Worm (Caenorhabditis elegans) whole organism, early embryonic: Measurements from ENCODE around the gene T07D1.3.
A peak's percentile ranks its signal among the peaks of the same experiment; 100 is the strongest.

Source experiments
- B0310.2 ChIP-seq: sonication (generic microtip); optimal IDR thresholded peaks from 2 replicates; lab custom pipeline; 2016; ENCODE audit warnings: mild to moderate bottlenecking, missing genetic modification characterization, missing compliant biosample characterization
- F13C5.2 ChIP-seq: sonication (generic microtip); optimal IDR thresholded peaks from 2 replicates; lab custom pipeline; 2017; ENCODE audit warnings: mild to moderate bottlenecking, missing genetic modification characterization, inconsistent platforms, missing compliant biosample characterization
- aly-1 ChIP-seq: sonication (generic microtip); optimal IDR thresholded peaks from 2 replicates; lab custom pipeline; 2016; ENCODE audit warnings: missing genetic modification characterization, missing compliant biosample characterization
- ama-1 ChIP-seq: fragments of 150-350 bp; optimal IDR thresholded peaks from 2 replicates; lab custom pipeline; 2014
- ceh-13 ChIP-seq: fragments of 200-800 bp; sonication (Bioruptor generic); optimal IDR thresholded peaks from 2 replicates; lab custom pipeline; 2018; ENCODE audit warnings: mild to moderate bottlenecking, missing genetic modification characterization, missing compliant biosample characterization
- ceh-36 ChIP-seq: sonication (generic microtip); optimal IDR thresholded peaks from 2 replicates; lab custom pipeline; 2016; ENCODE audit warnings: missing genetic modification characterization, inconsistent platforms, missing compliant biosample characterization
- ets-7 ChIP-seq: sonication (generic microtip); optimal IDR thresholded peaks from 2 replicates; lab custom pipeline; 2016; ENCODE audit warnings: missing genotype, missing genetic modification characterization, missing compliant biosample characterization
- flt-1 ChIP-seq: fragments of 200-800 bp; sonication (Bioruptor generic); IDR thresholded peaks from 2 replicates; pipeline ENCODE4 v1.3.6; 2022; ENCODE audit warnings: missing genetic modification characterization, missing compliant biosample characterization
- hmbx-1 ChIP-seq: sonication (generic microtip); optimal IDR thresholded peaks from 2 replicates; lab custom pipeline; 2016; ENCODE audit warnings: mild to moderate bottlenecking, missing genetic modification characterization, missing compliant biosample characterization
- hmg-4 ChIP-seq: fragments of 200-800 bp; sonication (Bioruptor generic); optimal IDR thresholded peaks from 2 replicates; lab custom pipeline; 2018; ENCODE audit warnings: mild to moderate bottlenecking, missing genetic modification characterization, missing compliant biosample characterization
- hnd-1 ChIP-seq: sonication (generic microtip); optimal IDR thresholded peaks from 2 replicates; lab custom pipeline; 2016; ENCODE audit warnings: missing genetic modification characterization, missing compliant biosample characterization
- pes-1 ChIP-seq: fragments of 200-800 bp; sonication (Bioruptor generic); IDR thresholded peaks from 2 replicates; pipeline ENCODE4 v1.3.6; 2022; ENCODE audit warnings: missing genetic modification reagents, missing genetic modification characterization, missing compliant biosample characterization
- scrt-1 ChIP-seq: fragments of 200-800 bp; sonication (Bioruptor generic); IDR thresholded peaks from 2 replicates; pipeline ENCODE4 v1.3.6; 2022; ENCODE audit warnings: missing genetic modification characterization, missing compliant biosample characterization
- sea-1 ChIP-seq: fragments of 200-800 bp; sonication (Bioruptor generic); conservative IDR thresholded peaks from 2 replicates; pipeline ENCODE4 v1.3.6; 2022; ENCODE audit warnings: missing genetic modification characterization, missing compliant biosample characterization
- tbx-11 ChIP-seq: fragments of 200-800 bp; sonication (Bioruptor generic); IDR thresholded peaks from 2 replicates; pipeline ENCODE4 v1.3.6; 2022; ENCODE audit warnings: missing genetic modification characterization, missing compliant biosample characterization
- tbx-37 ChIP-seq: fragments of 200-800 bp; sonication (Bioruptor generic); conservative IDR thresholded peaks from 2 replicates; pipeline ENCODE4 v1.3.6; 2022; ENCODE audit warnings: missing genetic modification reagents, missing genetic modification characterization, missing compliant biosample characterization
- tra-4 ChIP-seq: sonication (generic microtip); optimal IDR thresholded peaks from 2 replicates; lab custom pipeline; 2017; ENCODE audit warnings: missing genetic modification characterization, missing compliant biosample characterization

The T07D1.3 gene

DNA sequence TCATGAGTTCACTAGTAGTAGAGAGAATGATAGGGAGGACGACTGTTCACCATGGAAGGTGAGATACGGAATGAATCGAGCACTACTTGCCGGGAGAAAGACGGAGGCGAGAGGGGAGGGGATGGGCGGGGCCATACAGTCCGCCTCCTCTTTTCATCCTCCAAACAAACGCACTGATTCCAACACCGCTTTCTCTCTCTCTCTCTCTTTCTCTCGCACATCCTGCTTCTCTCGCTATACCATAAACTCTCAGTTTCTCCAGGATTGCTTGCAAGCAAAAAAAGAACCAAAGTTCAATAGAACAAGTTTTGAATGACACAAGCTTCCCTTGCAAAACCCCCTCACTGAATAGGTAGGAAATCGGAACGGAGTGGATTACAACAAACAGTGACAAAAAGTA, 7.9 kb downstream of the T07D1.3 start:
- TF ChIP-seq sea-1 (no peak), tbx-11 (GFP tag; lab: Robert Waterston, UW) (no peak)

DNA sequence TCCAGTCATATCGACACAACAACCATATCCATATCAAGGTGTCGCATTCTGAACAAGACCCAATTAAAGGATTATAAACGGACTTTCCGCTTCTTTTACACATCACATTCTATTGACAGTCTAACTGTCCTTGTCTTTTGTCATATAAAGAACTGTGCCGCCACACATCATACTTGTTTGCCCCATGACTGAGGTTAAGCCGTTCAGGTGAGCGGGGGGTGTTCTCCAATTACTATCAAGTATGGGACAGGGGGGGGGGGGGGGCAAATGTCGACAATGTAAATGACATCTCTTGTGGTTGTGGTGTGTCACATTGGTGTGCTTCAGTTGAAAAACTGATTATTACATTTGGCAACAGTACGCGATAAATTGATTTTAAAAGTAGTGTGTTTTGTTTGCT, 9.4 kb downstream of the T07D1.3 start:
- TF ChIP-seq B0310.2 (tag; lab: Kevin White, UChicago): peak; percentile 41
- TF ChIP-seq hmbx-1 (tag; lab: Kevin White, UChicago): no peak

DNA sequence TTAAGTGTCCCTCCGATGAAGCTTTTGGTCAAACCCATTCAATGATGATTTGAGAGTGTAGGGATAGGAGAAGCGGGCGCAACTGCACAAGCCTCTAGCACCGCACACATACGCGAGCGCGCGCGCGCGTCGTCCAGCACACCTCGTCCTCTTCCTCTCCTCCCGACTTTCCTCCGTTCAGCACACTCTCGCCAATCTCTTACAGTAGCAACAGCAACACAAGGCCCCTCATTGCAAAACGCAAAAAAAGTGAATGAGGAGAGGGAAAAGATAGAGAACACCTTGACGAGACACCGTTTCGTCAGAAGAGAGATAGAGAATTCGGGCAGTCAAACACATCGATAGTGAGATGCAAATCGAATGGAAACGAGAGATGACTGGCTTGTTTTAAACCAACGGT, 10.7 kb downstream of the T07D1.3 start:
- TF ChIP-seq tra-4 (tag; lab: Kevin White, UChicago): no peak
- TF ChIP-seq aly-1 (tag; lab: Kevin White, UChicago): peak; percentile 15
- peak; percentile 6 for TF ChIP-seq B0310.2 (tag; lab: Kevin White, UChicago)
- no peak for TF ChIP-seq F13C5.2
- no peak for TF ChIP-seq hmbx-1 (tag; lab: Kevin White, UChicago)
- TF ChIP-seq tbx-11 (GFP tag; lab: Robert Waterston, UW): no peak
- TF ChIP-seq scrt-1 (GFP tag; lab: Robert Waterston, UW): 0 out of 2 replicates have a peak, but pooled peaks have one; percentile 26
- no peak for TF ChIP-seq tbx-37 (GFP tag; lab: Robert Waterston, UW)
- no peak for TF ChIP-seq pes-1 (GFP tag; lab: Robert Waterston, UW)
- TF ChIP-seq hmg-4 (GFP tag; lab: Kevin White, UChicago): peak; percentile 91
- no peak for TF ChIP-seq ets-7 (tag; lab: Kevin White, UChicago)
- no peak for TF ChIP-seq sea-1

DNA sequence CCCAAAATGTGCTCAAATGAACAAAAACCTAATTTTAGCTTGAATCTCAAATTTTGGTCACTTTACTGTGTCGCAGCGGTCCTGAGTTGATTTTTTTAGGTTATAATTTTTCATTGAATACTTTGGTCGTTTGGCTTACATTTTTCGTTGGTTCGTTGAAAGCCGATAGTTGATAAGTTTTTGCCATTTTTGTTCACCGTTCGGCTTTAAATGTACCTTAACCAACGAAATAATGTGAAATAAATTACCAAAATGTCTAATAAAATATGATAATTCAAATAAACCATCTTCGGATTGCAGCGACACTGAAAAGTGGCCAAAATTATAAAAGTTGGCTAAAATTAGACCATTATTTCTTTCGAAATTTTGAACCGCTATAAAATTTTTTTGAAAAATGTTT, 12.9 kb downstream of the T07D1.3 start:
- no peak for TF ChIP-seq ceh-13 (GFP tag; lab: Kevin White, UChicago)

DNA sequence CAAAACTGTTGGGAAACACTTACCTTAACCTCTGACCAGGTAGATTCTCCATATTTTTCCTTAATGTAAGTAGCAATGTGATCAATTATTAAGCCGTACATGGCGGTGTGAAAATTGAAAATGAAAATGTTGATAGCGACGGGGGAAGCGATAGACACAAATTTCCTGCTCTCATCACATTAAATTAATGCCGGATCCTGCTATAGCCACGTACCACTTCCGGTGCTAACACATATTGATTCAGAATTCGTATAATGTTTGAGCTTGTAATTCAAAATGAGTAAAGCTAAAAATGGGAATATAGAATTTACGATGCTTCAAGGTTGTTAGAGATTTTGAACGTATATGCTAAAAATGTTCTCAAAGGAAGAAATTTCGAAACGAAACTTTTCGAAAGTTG, 15.8 kb downstream of the T07D1.3 start, which contains the start of gene gcy-31:
Gene gcy-31, minus strand, starts transcription at position 101 of the 400 bp plus-strand sequence.
- no peak for TF ChIP-seq hnd-1 (tag; lab: Kevin White, UChicago)
- TF ChIP-seq B0310.2 (tag; lab: Kevin White, UChicago): no peak
- TF ChIP-seq ceh-36: no peak
- TF ChIP-seq tra-4 (tag; lab: Kevin White, UChicago): no peak
- no peak for TF ChIP-seq ama-1 (lab: Kevin White, UChicago)
- no peak for TF ChIP-seq ets-7 (tag; lab: Kevin White, UChicago)
- no peak for TF ChIP-seq sea-1
- no peak for TF ChIP-seq F13C5.2
- no peak for TF ChIP-seq tbx-37 (GFP tag; lab: Robert Waterston, UW)
- TF ChIP-seq scrt-1 (GFP tag; lab: Robert Waterston, UW): no peak
- no peak for TF ChIP-seq hmbx-1 (tag; lab: Kevin White, UChicago)
- no peak for TF ChIP-seq hmg-4 (GFP tag; lab: Kevin White, UChicago)
- no peak for TF ChIP-seq pes-1 (GFP tag; lab: Robert Waterston, UW)
- no peak for TF ChIP-seq tbx-11 (GFP tag; lab: Robert Waterston, UW)
- no peak for TF ChIP-seq aly-1 (tag; lab: Kevin White, UChicago)
- no peak for TF ChIP-seq ceh-13 (GFP tag; lab: Kevin White, UChicago)
- TF ChIP-seq flt-1: no peak

DNA sequence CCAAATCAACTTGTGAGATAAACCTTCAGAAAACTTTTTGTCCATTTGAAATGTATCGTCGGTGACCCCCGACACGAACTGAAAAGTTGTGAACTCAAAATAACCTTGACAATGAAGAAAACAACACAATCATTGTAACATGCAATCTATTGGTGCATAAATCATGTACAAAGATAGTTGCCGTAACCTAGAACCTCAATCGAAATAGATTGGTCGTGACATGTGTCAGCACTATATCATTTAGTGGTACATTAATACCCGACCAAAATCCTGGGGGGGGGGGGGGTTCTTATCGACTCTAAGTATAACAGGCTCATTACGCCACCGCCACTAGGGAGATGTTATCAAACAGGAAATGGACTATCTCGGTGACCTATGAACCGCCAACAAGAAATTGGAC, 16.3 kb downstream of the T07D1.3 start:
- TF ChIP-seq ama-1 (lab: Kevin White, UChicago) (no peak), hmbx-1 (tag; lab: Kevin White, UChicago) (no peak), ceh-36 (no peak)

DNA sequence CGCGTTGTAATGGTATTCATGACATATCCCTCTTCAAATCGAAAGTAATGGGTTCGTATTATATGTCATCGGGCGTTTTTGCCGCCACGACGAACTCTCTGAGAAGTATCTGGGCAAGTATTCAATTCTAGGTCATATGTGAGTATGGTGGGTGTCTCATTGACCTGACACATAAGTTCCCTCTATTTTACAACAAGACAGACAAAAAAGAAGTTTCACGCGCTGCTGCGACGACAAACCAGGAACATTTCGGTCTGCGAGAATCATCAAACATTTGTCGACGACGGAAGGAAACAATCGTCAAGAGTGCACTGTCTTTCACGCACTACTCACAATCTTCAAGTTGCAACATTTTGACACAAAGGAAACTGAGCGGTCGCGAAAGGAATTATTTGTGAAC, 17.9 kb downstream of the T07D1.3 start:
- no peak for TF ChIP-seq ama-1 (lab: Kevin White, UChicago)
- TF ChIP-seq pes-1 (GFP tag; lab: Robert Waterston, UW): no peak
- TF ChIP-seq tra-4 (tag; lab: Kevin White, UChicago): no peak

DNA sequence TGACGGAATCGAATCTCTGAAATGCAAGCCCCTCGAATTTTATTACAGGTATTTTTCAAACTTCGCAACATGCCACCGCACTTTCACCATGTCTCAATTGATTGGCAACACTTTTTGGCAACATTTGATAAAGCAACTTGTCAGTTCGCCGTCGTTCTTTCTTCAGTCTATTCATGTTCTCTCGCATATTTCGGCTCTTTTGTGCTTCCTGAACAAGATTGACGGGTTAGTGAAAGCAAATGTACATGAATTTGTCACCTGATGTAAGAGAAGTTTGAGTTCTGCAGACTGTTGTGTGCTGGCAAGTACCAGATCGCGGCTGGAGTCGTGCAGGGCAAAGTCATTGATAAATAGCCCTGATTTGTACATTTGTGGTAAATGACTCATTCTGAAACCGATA, 21.1 kb downstream of the T07D1.3 start:
- TF ChIP-seq ceh-36: no peak
- TF ChIP-seq sea-1: no peak
- no peak for TF ChIP-seq F13C5.2

DNA sequence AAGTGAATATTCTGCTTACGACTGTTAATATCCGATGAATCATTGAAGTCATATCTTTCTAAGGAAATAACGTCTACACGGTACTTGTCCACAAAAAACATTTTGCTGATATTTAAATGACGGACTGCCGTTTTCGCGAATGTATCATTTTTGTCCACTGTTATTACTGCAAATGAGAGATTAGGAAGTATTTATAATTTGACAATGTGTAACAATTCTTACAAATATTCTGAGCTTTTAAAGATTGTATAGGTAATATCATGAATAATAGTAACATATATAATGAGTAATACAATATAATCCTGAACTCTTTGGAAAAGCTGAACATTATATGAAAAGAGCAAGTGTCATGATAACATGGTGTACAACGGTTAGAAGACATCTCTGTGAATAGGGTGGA, 23.4 kb downstream of the T07D1.3 start, which contains the start of gene glr-7:
Gene glr-7, minus strand, starts transcription at position 101 of the 400 bp plus-strand sequence.
- TF ChIP-seq ceh-13 (GFP tag; lab: Kevin White, UChicago): no peak
- TF ChIP-seq tbx-11 (GFP tag; lab: Robert Waterston, UW): no peak
- TF ChIP-seq sea-1: no peak
- TF ChIP-seq ets-7 (tag; lab: Kevin White, UChicago): no peak
- TF ChIP-seq F13C5.2: no peak
- no peak for TF ChIP-seq tbx-37 (GFP tag; lab: Robert Waterston, UW)
- no peak for TF ChIP-seq ceh-36
- TF ChIP-seq B0310.2 (tag; lab: Kevin White, UChicago): no peak
- TF ChIP-seq tra-4 (tag; lab: Kevin White, UChicago): no peak
- TF ChIP-seq hmg-4 (GFP tag; lab: Kevin White, UChicago): no peak
- no peak for TF ChIP-seq hnd-1 (tag; lab: Kevin White, UChicago)
- TF ChIP-seq hmbx-1 (tag; lab: Kevin White, UChicago): no peak
